Fruit fly (Drosophila melanogaster) whole organism, adult: Measurements from ENCODE around the gene Kul.

Experiments used
- CG12768 ChIP-seq: fragments of 200-800 bp; sonication (Bioruptor generic); optimal IDR thresholded peaks from 2 replicates; lab custom pipeline; 2017; ENCODE audit warnings: missing biosample characterization, missing genetic modification characterization, mild to moderate bottlenecking, moderate library complexity, missing genetic modification reagents
- CG33017 ChIP-seq: fragments of 200-800 bp; sonication (Bioruptor generic); optimal IDR thresholded peaks from 2 replicates; lab custom pipeline; 2018; ENCODE audit warnings: missing biosample characterization, mild to moderate bottlenecking, missing genetic modification characterization, moderate library complexity
- CG5204 ChIP-seq: fragments of 200-800 bp; sonication (Bioruptor generic); optimal IDR thresholded peaks from 2 replicates; lab custom pipeline; 2016; ENCODE audit warnings: missing biosample characterization, missing genetic modification characterization
- cic ChIP-seq: fragments of 200-800 bp; sonication (Bioruptor generic); optimal IDR thresholded peaks from 2 replicates; lab custom pipeline; 2017; ENCODE audit warnings: missing biosample characterization, mild to moderate bottlenecking, missing genetic modification characterization, moderate library complexity
- cnc ChIP-seq, 2 experiments: fragments of >200 bp; optimal IDR thresholded peaks; 2 replicates each; lab custom pipeline; 2017
- kay ChIP-seq: fragments of 200-800 bp; sonication (Bioruptor generic); peaks from one replicate; lab custom pipeline; 2016; ENCODE audit warnings: missing biosample characterization, missing genetic modification characterization, borderline replicate concordance
- tj ChIP-seq: fragments of 200-800 bp; sonication (Bioruptor generic); optimal IDR thresholded peaks from 3 replicates; lab custom pipeline; 2017; ENCODE audit warnings: missing biosample characterization, mild to moderate bottlenecking, missing genetic modification characterization, moderate library complexity

dm6 chr3R:29782367-29782766 lies 56.7 kb downstream of the Kul start:
- TF ChIP-seq CG5204 (GFP tag; lab: Kevin White, UChicago), result no peak
- TF ChIP-seq CG33017 (tag; lab: Kevin White, UChicago), result peak; percentile 57
- TF ChIP-seq CG12768, result peak; percentile 57
- no peak for TF ChIP-seq cnc (optimal IDR thresholded peaks at IDR 0.05; lab: Kevin White, UChicago)
- TF ChIP-seq cic (GFP tag; lab: Kevin White, UChicago), result peak; percentile 86
- peak; percentile 83 for TF ChIP-seq tj (GFP tag; lab: Kevin White, UChicago)
- TF ChIP-seq kay (GFP tag; lab: Kevin White, UChicago), result no peak
